Worm (Caenorhabditis elegans) whole organism, L1 larva: ENCODE results near the gene ugt-21.
A peak's percentile ranks its signal among the peaks of the same experiment; 100 is the strongest.

Source experiments
- C04F5.9 ChIP-seq: sonication (generic microtip); optimal IDR thresholded peaks from 2 replicates; lab custom pipeline; 2016; ENCODE audit warnings: missing genetic modification characterization, missing compliant biosample characterization
- C34B4.2 ChIP-seq: sonication (generic microtip); optimal IDR thresholded peaks from 2 replicates; lab custom pipeline; 2017; ENCODE audit warnings: mild to moderate bottlenecking, missing genetic modification characterization, missing compliant biosample characterization
- alr-1 ChIP-seq: fragments of 200-800 bp; sonication (Bioruptor generic); optimal IDR thresholded peaks from 2 replicates; lab custom pipeline; 2018; ENCODE audit warnings: borderline replicate concordance, mild to moderate bottlenecking, missing genetic modification characterization, missing compliant biosample characterization
- aly-2 ChIP-seq: fragments of 150-350 bp; optimal IDR thresholded peaks from 2 replicates; lab custom pipeline; 2014; ENCODE audit warnings: missing biosample characterization, missing genetic modification characterization
- ceh-8 ChIP-seq: fragments of 200-800 bp; sonication (Bioruptor generic); optimal IDR thresholded peaks from 2 replicates; lab custom pipeline; 2018; ENCODE audit warnings: mild to moderate bottlenecking, missing genetic modification characterization, moderate library complexity, missing compliant biosample characterization
- ceh-82 ChIP-seq, 3 experiments: fragments of 150-350 bp in 1 of 3; sonication (generic microtip) in 2 of 3; optimal IDR thresholded peaks; 2 replicates each; lab custom pipeline; 2014 to 2017; ENCODE audit warnings: missing biosample characterization in 3 of 3, missing genetic modification characterization in 3 of 3
- ceh-88 ChIP-seq: fragments of 200-800 bp; sonication (Bioruptor generic); IDR thresholded peaks from 2 replicates; pipeline ENCODE4 v1.3.6; 2022; ENCODE audit warnings: missing genetic modification characterization, missing compliant biosample characterization
- dpl-1 ChIP-seq, 3 experiments: fragments of 150-350 bp in 2 of 3; sonication (generic microtip) in 1 of 3; optimal IDR thresholded peaks; 2 replicates each; lab custom pipeline; 2014 to 2017; ENCODE audit warnings: missing biosample characterization in 3 of 3, missing genetic modification characterization in 3 of 3, missing genetic modification reagents in 3 of 3
- dsc-1 ChIP-seq: sonication (generic microtip); optimal IDR thresholded peaks from 2 replicates; lab custom pipeline; 2016; ENCODE audit warnings: mild to moderate bottlenecking, missing genetic modification characterization, missing compliant biosample characterization
- efl-3 ChIP-seq: fragments of 200-800 bp; sonication (Bioruptor generic); optimal IDR thresholded peaks from 2 replicates; lab custom pipeline; 2018; ENCODE audit warnings: mild to moderate bottlenecking, missing genetic modification characterization, missing compliant biosample characterization
- egl-27 ChIP-seq, 2 experiments: fragments of 150-350 bp in 1 of 2; sonication (generic microtip); optimal IDR thresholded peaks; 3 replicates each; lab custom pipeline; 2017 to 2018; ENCODE audit warnings: missing biosample characterization in 2 of 2, missing genetic modification characterization in 2 of 2, missing genetic modification reagents in 2 of 2
- ets-5 ChIP-seq: fragments of 200-800 bp; sonication (Bioruptor generic); IDR thresholded peaks from 2 replicates; pipeline ENCODE4 v1.3.6; 2022; ENCODE audit warnings: missing genetic modification characterization, missing compliant biosample characterization
- fos-1 ChIP-seq: fragments of 150-350 bp; optimal IDR thresholded peaks from 2 replicates; lab custom pipeline; 2014; ENCODE audit warnings: missing biosample characterization, missing genetic modification characterization
- grh-1 ChIP-seq: fragments of 200-800 bp; sonication (Bioruptor generic); IDR thresholded peaks from 2 replicates; pipeline ENCODE4 v1.3.6; 2022; ENCODE audit warnings: missing genetic modification reagents, missing genetic modification characterization, missing compliant biosample characterization
- hlh-17 ChIP-seq: fragments of 200-800 bp; sonication (Bioruptor generic); optimal IDR thresholded peaks from 2 replicates; lab custom pipeline; 2018; ENCODE audit warnings: missing genetic modification characterization, mild to moderate bottlenecking, missing compliant biosample characterization, moderate library complexity, borderline replicate concordance
- hlh-4 ChIP-seq: sonication (generic microtip); optimal IDR thresholded peaks from 2 replicates; lab custom pipeline; 2016; ENCODE audit warnings: mild to moderate bottlenecking, missing genetic modification characterization, missing compliant biosample characterization
- hpl-2 ChIP-seq: fragments of 150-350 bp; optimal IDR thresholded peaks from 2 replicates; lab custom pipeline; 2014; ENCODE audit warnings: missing biosample characterization, missing genetic modification reagents, missing genetic modification characterization
- isw-1 ChIP-seq: fragments of 200-800 bp; sonication (Bioruptor generic); IDR thresholded peaks from 2 replicates; pipeline ENCODE4 v1.3.6; 2022; ENCODE audit warnings: missing genetic modification characterization, missing compliant biosample characterization
- lin-14 ChIP-seq: fragments of 200-800 bp; sonication (Bioruptor generic); optimal IDR thresholded peaks from 2 replicates; lab custom pipeline; 2018; ENCODE audit warnings: mild to moderate bottlenecking, missing genetic modification characterization, moderate library complexity, missing compliant biosample characterization
- lin-15B ChIP-seq: fragments of 150-350 bp; sonication (generic microtip); optimal IDR thresholded peaks from 3 replicates; lab custom pipeline; 2014; ENCODE audit warnings: missing biosample characterization, missing genetic modification characterization
- mdl-1 ChIP-seq, 2 experiments: fragments of 150-350 bp; optimal IDR thresholded peaks; 2 replicates each; lab custom pipeline; 2014 to 2017; ENCODE audit warnings: missing biosample characterization in 2 of 2, missing genetic modification characterization in 2 of 2, inconsistent platforms in 1 of 2
- mef-2 ChIP-seq: fragments of 150-350 bp; optimal IDR thresholded peaks from 2 replicates; lab custom pipeline; 2014; ENCODE audit warnings: missing biosample characterization, missing genetic modification characterization
- mep-1 ChIP-seq: fragments of 150-350 bp; optimal IDR thresholded peaks from 2 replicates; lab custom pipeline; 2014; ENCODE audit warnings: missing biosample characterization, missing genetic modification characterization
- nhr-19 ChIP-seq: fragments of 200-800 bp; sonication (Bioruptor generic); conservative IDR thresholded peaks from 2 replicates; pipeline ENCODE4 v1.3.6; 2022; ENCODE audit warnings: missing genetic modification characterization, missing compliant biosample characterization
- nhr-237 ChIP-seq: fragments of 150-350 bp; optimal IDR thresholded peaks from 2 replicates; lab custom pipeline; 2014; ENCODE audit warnings: missing biosample characterization, missing genetic modification characterization
- nhr-28 ChIP-seq: fragments of 150-350 bp; optimal IDR thresholded peaks from 2 replicates; lab custom pipeline; 2014; ENCODE audit warnings: missing biosample characterization, missing genetic modification characterization
- nhr-71 ChIP-seq: sonication (generic microtip); optimal IDR thresholded peaks from 2 replicates; lab custom pipeline; 2016; ENCODE audit warnings: mild to moderate bottlenecking, missing genetic modification characterization, moderate library complexity, missing compliant biosample characterization
- nhr-76 ChIP-seq: sonication (generic microtip); optimal IDR thresholded peaks from 2 replicates; lab custom pipeline; 2017; ENCODE audit warnings: missing biosample characterization, missing genetic modification characterization
- nhr-84 ChIP-seq: sonication (generic microtip); optimal IDR thresholded peaks from 2 replicates; lab custom pipeline; 2017; ENCODE audit warnings: missing biosample characterization, missing genetic modification characterization
- nhr-90 ChIP-seq: sonication (generic microtip); optimal IDR thresholded peaks from 2 replicates; lab custom pipeline; 2016; ENCODE audit warnings: mild to moderate bottlenecking, missing genetic modification characterization, missing compliant biosample characterization; ENCODE audit not compliant: poor library complexity
- rnt-1 ChIP-seq: sonication (generic microtip); optimal IDR thresholded peaks from 2 replicates; lab custom pipeline; 2016; ENCODE audit warnings: mild to moderate bottlenecking, missing genetic modification characterization, moderate library complexity, missing compliant biosample characterization
- snpc-4 ChIP-seq: fragments of 150-350 bp; optimal IDR thresholded peaks from 2 replicates; lab custom pipeline; 2014; ENCODE audit warnings: missing biosample characterization, missing genetic modification characterization
- sox-4 ChIP-seq: sonication (generic microtip); optimal IDR thresholded peaks from 2 replicates; lab custom pipeline; 2016; ENCODE audit warnings: missing genetic modification characterization, missing compliant biosample characterization
- sptf-1 ChIP-seq: fragments of 150-350 bp; optimal IDR thresholded peaks from 2 replicates; lab custom pipeline; 2014; ENCODE audit warnings: missing biosample characterization, missing genetic modification characterization
- sup-37 ChIP-seq: fragments of 200-800 bp; sonication (Bioruptor generic); optimal IDR thresholded peaks from 2 replicates; lab custom pipeline; 2018; ENCODE audit warnings: mild to moderate bottlenecking, missing genetic modification characterization, missing compliant biosample characterization
- tbx-2 ChIP-seq: sonication (generic microtip); optimal IDR thresholded peaks from 2 replicates; lab custom pipeline; 2016; ENCODE audit warnings: missing genetic modification characterization, missing compliant biosample characterization
- tlp-1 ChIP-seq: fragments of 150-350 bp; optimal IDR thresholded peaks from 2 replicates; lab custom pipeline; 2014; ENCODE audit warnings: missing biosample characterization, missing genetic modification characterization
- unc-130 ChIP-seq: fragments of 150-350 bp; optimal IDR thresholded peaks from 2 replicates; lab custom pipeline; 2017; ENCODE audit warnings: missing biosample characterization, missing genetic modification characterization, inconsistent platforms
- unc-30 ChIP-seq: sonication (generic microtip); optimal IDR thresholded peaks from 2 replicates; lab custom pipeline; 2017; ENCODE audit warnings: missing biosample characterization, missing genetic modification characterization
- unc-62 ChIP-seq: fragments of 150-350 bp; optimal IDR thresholded peaks from 2 replicates; lab custom pipeline; 2014; ENCODE audit warnings: missing biosample characterization, missing genetic modification reagents, missing genetic modification characterization
- unc-98 ChIP-seq: fragments of 200-800 bp; sonication (Bioruptor generic); IDR thresholded peaks from 2 replicates; pipeline ENCODE4 v1.3.6; 2022; ENCODE audit warnings: missing genetic modification characterization, missing compliant biosample characterization
- zag-1 ChIP-seq: fragments of 150-350 bp; optimal IDR thresholded peaks from 2 replicates; lab custom pipeline; 2014; ENCODE audit warnings: missing biosample characterization, missing genetic modification characterization
- zip-4 ChIP-seq: fragments of 200-800 bp; sonication (Bioruptor generic); optimal IDR thresholded peaks from 2 replicates; lab custom pipeline; 2018; ENCODE audit warnings: mild to moderate bottlenecking, missing genetic modification characterization, moderate library complexity, missing compliant biosample characterization
- ztf-11 ChIP-seq, 2 experiments: sonication (generic microtip); optimal IDR thresholded peaks; 2 replicates each; lab custom pipeline; 2016 to 2017; ENCODE audit warnings: missing genetic modification characterization in 2 of 2, missing biosample characterization in 1 of 2, missing compliant biosample characterization in 1 of 2

ugt-21 gene

ce11 chrIV:9511221-9511638 lies 11.1 kb downstream of the ugt-21 start (continued):
- TF ChIP-seq rnt-1 (tag; lab: Kevin White, UChicago) (peak; percentile 84), isw-1 (peak; percentile 49), C04F5.9 (tag; lab: Kevin White, UChicago) (peak; percentile 62), efl-3 (GFP tag; lab: Kevin White, UChicago) (peak; percentile 36), tbx-2 (tag; lab: Kevin White, UChicago) (peak; percentile 82), sox-4 (tag; lab: Kevin White, UChicago) (peak; percentile 63), hlh-17 (no peak), unc-30 (no peak), lin-14 (peak; percentile 89), sup-37 (peak; percentile 67), zag-1 (tag; lab: Kevin White, UChicago) (no peak), nhr-84 (tag; lab: Kevin White, UChicago) (no peak), unc-62 (GFP tag; lab: Kevin White, UChicago) (no peak), ceh-8 (peak; percentile 85), mep-1 (tag; lab: Kevin White, UChicago) (peak; percentile 74), mef-2 (tag; lab: Kevin White, UChicago) (peak; percentile 48), ets-5 (GFP tag; lab: Robert Waterston, UW) (no peak), sptf-1 (tag; lab: Kevin White, UChicago) (no peak), ztf-11 (tag; optimal IDR thresholded peaks at IDR 0.05; lab: Kevin White, UChicago) (peak in 1 of 2 experiments; percentile 84), unc-130 (tag; lab: Kevin White, UChicago) (peak; percentile 7), hpl-2 (no peak), dpl-1 (GFP tag; optimal IDR thresholded peaks at IDR 0.05; lab: Kevin White, UChicago) (peak; percentile 33 to 54 (median 48)), lin-15B (tag; lab: Kevin White, UChicago) (peak; percentile 45), aly-2 (tag; lab: Kevin White, UChicago) (peak; percentile 89), C34B4.2 (tag; lab: Kevin White, UChicago) (no peak), dsc-1 (tag; lab: Kevin White, UChicago) (peak; percentile 91), nhr-28 (tag; lab: Kevin White, UChicago) (no peak), alr-1 (no peak), fos-1 (tag; lab: Kevin White, UChicago) (peak; percentile 63), nhr-76 (no peak), tlp-1 (tag; lab: Kevin White, UChicago) (no peak), snpc-4 (peak; percentile 99), nhr-237 (tag; lab: Kevin White, UChicago) (peak; percentile 40), zip-4 (GFP tag; lab: Kevin White, UChicago) (peak; percentile 63), egl-27 (tag; optimal IDR thresholded peaks at IDR 0.05; lab: Kevin White, UChicago) (peak in 1 of 2 experiments; percentile 2), nhr-19 (GFP tag; lab: Robert Waterston, UW) (peak; percentile 87), unc-98 (GFP tag; lab: Robert Waterston, UW) (no peak), hlh-4 (tag; lab: Kevin White, UChicago) (no peak), ceh-82 (tag; optimal IDR thresholded peaks at IDR 0.05; lab: Kevin White, UChicago) (peak; percentile 84 to 87 (median 86)), ceh-88 (GFP tag; lab: Robert Waterston, UW) (no peak; the same call in 1 of the 2 replicates), nhr-71 (peak; percentile 95), mdl-1 (tag; optimal IDR thresholded peaks at IDR 0.05; lab: Kevin White, UChicago) (peak in 1 of 2 experiments; percentile 76), nhr-90 (tag; lab: Kevin White, UChicago) (peak; percentile 89), grh-1 (peak; percentile 81)
